Fruit fly (Drosophila melanogaster): Measurements from ENCODE around the gene DIP-iota.
A peak's percentile ranks its signal among the peaks of the same experiment; 100 is the strongest.

DIP-iota gene

DNA sequence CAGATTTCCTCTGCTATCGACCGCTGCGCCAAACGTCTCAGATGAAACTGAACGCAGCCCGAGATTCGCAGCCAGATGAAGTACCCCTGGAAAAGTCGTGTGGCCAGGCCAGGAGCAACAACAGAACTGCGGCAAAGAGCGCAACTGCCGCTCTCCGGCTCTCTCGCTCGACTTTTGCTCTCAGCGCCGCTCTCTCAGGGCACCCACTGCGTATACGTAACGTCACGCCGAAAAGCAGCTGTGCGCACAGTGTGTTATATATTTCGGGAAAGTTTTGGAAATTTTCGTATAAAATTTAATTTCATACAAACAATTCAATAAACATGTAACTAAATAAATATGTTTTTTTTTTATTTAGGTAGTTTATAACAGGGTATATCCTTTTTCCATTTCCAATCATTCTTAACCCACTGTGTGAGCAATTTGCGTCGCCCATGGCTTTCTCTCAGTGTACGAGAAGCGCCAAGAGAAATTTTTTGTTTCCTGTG is 20.4 kb downstream of the DIP-iota start, which contains the start of gene Dpp10 (continued):
- TF ChIP-seq CG4617 (GFP tag; optimal IDR thresholded peaks at IDR 0.05; ENCODE audit: borderline replicate concordance) (peak; percentile 55), CG11398 (GFP tag; optimal IDR thresholded peaks at IDR 0.05) (peak; percentile 75), Xrp1 (GFP tag; IDR thresholded peaks at IDR 0.05) (peak; percentile 92), dimm (GFP tag; IDR thresholded peaks at IDR 0.05) (peak; percentile 84), az2 (GFP tag; optimal IDR thresholded peaks at IDR 0.05) (peak; percentile 81), dati (GFP tag; IDR thresholded peaks at IDR 0.05) (peak; percentile 71), twi (tag; optimal IDR thresholded peaks at IDR 0.05) (peak; percentile 44), chinmo (GFP tag; IDR thresholded peaks at IDR 0.05; ENCODE audit: partially characterized antibody) (no peak), CG4282 (GFP tag; optimal IDR thresholded peaks at IDR 0.05) (peak; percentile 77), repo (GFP tag; optimal IDR thresholded peaks at IDR 0.05) (peak; percentile 61), jing (GFP tag; optimal IDR thresholded peaks at IDR 0.05) (peak; percentile 46), CoRest (tag; optimal IDR thresholded peaks at IDR 0.05) (peak; percentile 91), CG34422 (GFP tag; IDR thresholded peaks at IDR 0.05) (peak; percentile 95), CG16813 (GFP tag; IDR thresholded peaks at IDR 0.05; ENCODE audit: partially characterized antibody) (no peak), Kr (GFP tag; optimal IDR thresholded peaks at IDR 0.05) (no peak), HLH4C (GFP tag; IDR thresholded peaks at IDR 0.05; ENCODE audit: partially characterized antibody) (peak; percentile 35; the same call in 1 of the 3 replicates), CG15011 (GFP tag; optimal IDR thresholded peaks at IDR 0.05) (peak; percentile 85), zen (tag; optimal IDR thresholded peaks at IDR 0.05) (peak; percentile 61), CG11723 (GFP tag; optimal IDR thresholded peaks at IDR 0.05) (peak; percentile 59), tap (tag; optimal IDR thresholded peaks at IDR 0.05) (peak; percentile 79), unpg (GFP tag; optimal IDR thresholded peaks at IDR 0.05) (peak; percentile 88), Side (GFP tag; optimal IDR thresholded peaks at IDR 0.05) (peak; percentile 0), crol (GFP tag; IDR thresholded peaks at IDR 0.05) (no peak), al (GFP tag; IDR thresholded peaks at IDR 0.05) (peak; percentile 96), cato (GFP tag; optimal IDR thresholded peaks at IDR 0.05; ENCODE audit: borderline replicate concordance) (peak; percentile 55), B-H2 (GFP tag; optimal IDR thresholded peaks at IDR 0.05) (peak; percentile 94), CG34376 (GFP tag; optimal IDR thresholded peaks at IDR 0.05) (peak; percentile 93), corto (GFP tag; optimal IDR thresholded peaks at IDR 0.05) (no peak), inv (GFP tag; IDR thresholded peaks at IDR 0.05; ENCODE audit: partially characterized antibody) (no peak; the same call in 1 of the 2 replicates), slp2 (GFP tag; optimal IDR thresholded peaks at IDR 0.05) (peak; percentile 63), cas (GFP tag; IDR thresholded peaks at IDR 0.05) (peak; percentile 92), CG6813 (GFP tag; optimal IDR thresholded peaks at IDR 0.05) (peak; percentile 86), CG12942 (GFP tag; optimal IDR thresholded peaks at IDR 0.05) (peak; percentile 82), Ets65A (GFP tag) (peak; percentile 98), grn (GFP tag; optimal IDR thresholded peaks at IDR 0.05) (peak; percentile 15), Hey (tag; optimal IDR thresholded peaks at IDR 0.05) (peak; percentile 66), CG9797 (GFP tag; optimal IDR thresholded peaks at IDR 0.05) (no peak), Scr (GFP tag; IDR thresholded peaks at IDR 0.05; ENCODE audit: partially characterized antibody) (no peak; the same call in 1 of the 2 replicates), Nf-YC (tag; optimal IDR thresholded peaks at IDR 0.05) (peak; percentile 82), CG2678 (tag; optimal IDR thresholded peaks at IDR 0.05) (peak; percentile 95), HmgD (GFP tag; optimal IDR thresholded peaks at IDR 0.05) (peak; percentile 25), gfzf (GFP tag; optimal IDR thresholded peaks at IDR 0.05) (no peak), CG3281 (GFP tag; optimal IDR thresholded peaks at IDR 0.05) (peak; percentile 92)
